Worm (Caenorhabditis elegans) whole organism, L3 larva: ENCODE results near the gene sea-1.

Experiments used
- R02D3.7 ChIP-seq: fragments of 150-350 bp; optimal IDR thresholded peaks from 2 replicates; lab custom pipeline; 2014; ENCODE audit warnings: missing biosample characterization, missing genetic modification characterization
- ZK546.5 ChIP-seq: sonication (generic microtip); optimal IDR thresholded peaks from 2 replicates; lab custom pipeline; 2017; ENCODE audit warnings: missing biosample characterization, missing genetic modification characterization
- aly-2 ChIP-seq: fragments of 150-350 bp; optimal IDR thresholded peaks from 2 replicates; lab custom pipeline; 2014; ENCODE audit warnings: missing biosample characterization, missing genetic modification characterization
- ceh-16 ChIP-seq: sonication (generic microtip); optimal IDR thresholded peaks from 2 replicates; lab custom pipeline; 2017; ENCODE audit warnings: missing biosample characterization, missing genetic modification characterization
- ceh-28 ChIP-seq: fragments of 150-350 bp; optimal IDR thresholded peaks from 2 replicates; lab custom pipeline; 2014; ENCODE audit warnings: missing biosample characterization, missing genetic modification reagents, missing genetic modification characterization
- ceh-82 ChIP-seq: fragments of 150-350 bp; optimal IDR thresholded peaks from 2 replicates; lab custom pipeline; 2014; ENCODE audit warnings: missing biosample characterization, missing genetic modification characterization
- ceh-9 ChIP-seq: sonication (generic microtip); optimal IDR thresholded peaks from 2 replicates; lab custom pipeline; 2018; ENCODE audit warnings: missing biosample characterization, missing genetic modification characterization
- daf-12 ChIP-seq: fragments of 150-350 bp; optimal IDR thresholded peaks from 2 replicates; lab custom pipeline; 2014; ENCODE audit warnings: missing biosample characterization, missing genetic modification reagents, missing genetic modification characterization
- egl-27 ChIP-seq: sonication (generic microtip); optimal IDR thresholded peaks from 4 replicates; lab custom pipeline; 2017; ENCODE audit warnings: missing biosample characterization, missing genetic modification reagents, missing genetic modification characterization
- egl-5 ChIP-seq: fragments of 150-350 bp; optimal IDR thresholded peaks from 2 replicates; lab custom pipeline; 2017; ENCODE audit warnings: missing biosample characterization, missing genetic modification reagents, missing genetic modification characterization, inconsistent platforms
- elt-1 ChIP-seq: fragments of 150-350 bp; optimal IDR thresholded peaks from 2 replicates; lab custom pipeline; 2014; ENCODE audit warnings: missing biosample characterization, missing genetic modification characterization
- elt-2 ChIP-seq: sonication (generic microtip); optimal IDR thresholded peaks from 2 replicates; lab custom pipeline; 2016; ENCODE audit warnings: missing genetic modification reagents, mild to moderate bottlenecking, missing genetic modification characterization, missing compliant biosample characterization
- elt-3 ChIP-seq, 3 experiments: fragments of 150-350 bp in 1 of 3; sonication (generic microtip) in 2 of 3; optimal IDR thresholded peaks; 2 replicates in 2 of 3; 4 replicates in 1 of 3; lab custom pipeline; 2014 to 2017; ENCODE audit warnings: missing biosample characterization in 3 of 3, missing genetic modification characterization in 3 of 3
- fkh-10 ChIP-seq: sonication (generic microtip); optimal IDR thresholded peaks from 2 replicates; lab custom pipeline; 2017; ENCODE audit warnings: missing biosample characterization, missing genetic modification reagents, missing genetic modification characterization
- fkh-2 ChIP-seq: fragments of 150-350 bp; optimal IDR thresholded peaks from 2 replicates; lab custom pipeline; 2014; ENCODE audit warnings: missing biosample characterization, missing genetic modification reagents, missing genetic modification characterization
- hmg-11 ChIP-seq: sonication (generic microtip); optimal IDR thresholded peaks from 2 replicates; lab custom pipeline; 2016; ENCODE audit warnings: missing genetic modification characterization, missing compliant biosample characterization
- jun-1 ChIP-seq: fragments of 150-350 bp; optimal IDR thresholded peaks from 2 replicates; lab custom pipeline; 2014; ENCODE audit warnings: missing biosample characterization, missing genetic modification reagents, missing genetic modification characterization
- lin-15B ChIP-seq: fragments of 150-350 bp; optimal IDR thresholded peaks from 2 replicates; lab custom pipeline; 2014; ENCODE audit warnings: missing biosample characterization, missing genetic modification characterization
- lin-39 ChIP-seq: fragments of 150-350 bp; optimal IDR thresholded peaks from 2 replicates; lab custom pipeline; 2018; ENCODE audit warnings: missing biosample characterization, missing genetic modification reagents, missing genetic modification characterization
- lsy-12 ChIP-seq: sonication (generic microtip); optimal IDR thresholded peaks from 2 replicates; lab custom pipeline; 2016; ENCODE audit warnings: mild to moderate bottlenecking, missing genetic modification characterization, missing compliant biosample characterization
- mdl-1 ChIP-seq: fragments of 150-350 bp; optimal IDR thresholded peaks from 2 replicates; lab custom pipeline; 2014; ENCODE audit warnings: missing biosample characterization, missing genetic modification characterization
- mml-1 ChIP-seq: fragments of 150-350 bp; sonication (generic microtip); optimal IDR thresholded peaks from 3 replicates; lab custom pipeline; 2014; ENCODE audit warnings: missing biosample characterization, missing genetic modification characterization
- nfya-1 ChIP-seq: sonication (generic microtip); optimal IDR thresholded peaks from 2 replicates; lab custom pipeline; 2017; ENCODE audit warnings: missing genetic modification characterization, mild to moderate bottlenecking, missing compliant biosample characterization, antibody characterized with exemption, moderate library complexity; ENCODE audit not compliant: insufficient read depth
- nhr-12 ChIP-seq: fragments of 150-350 bp; optimal IDR thresholded peaks from 2 replicates; lab custom pipeline; 2014; ENCODE audit warnings: missing biosample characterization, missing genetic modification characterization
- nhr-23 ChIP-seq: fragments of 150-350 bp; optimal IDR thresholded peaks from 2 replicates; lab custom pipeline; 2014; ENCODE audit warnings: missing biosample characterization, missing genetic modification reagents, missing genetic modification characterization
- nhr-237 ChIP-seq: fragments of 150-350 bp; optimal IDR thresholded peaks from 2 replicates; lab custom pipeline; 2014; ENCODE audit warnings: missing biosample characterization, missing genetic modification characterization
- nhr-25 ChIP-seq: sonication (generic microtip); optimal IDR thresholded peaks from 2 replicates; lab custom pipeline; 2017; ENCODE audit warnings: missing biosample characterization, missing genetic modification characterization
- nhr-43 ChIP-seq: sonication (generic microtip); optimal IDR thresholded peaks from 2 replicates; lab custom pipeline; 2016; ENCODE audit warnings: mild to moderate bottlenecking, missing genetic modification characterization, missing compliant biosample characterization; ENCODE audit not compliant: poor library complexity, severe bottlenecking
- nhr-76 ChIP-seq: fragments of 150-350 bp; sonication (generic microtip); optimal IDR thresholded peaks from 5 replicates; lab custom pipeline; 2014; ENCODE audit warnings: missing biosample characterization, missing genetic modification characterization
- nhr-77 ChIP-seq: fragments of 150-350 bp; optimal IDR thresholded peaks from 2 replicates; lab custom pipeline; 2014; ENCODE audit warnings: missing biosample characterization, missing genetic modification characterization
- pha-4 ChIP-seq: fragments of 150-350 bp; optimal IDR thresholded peaks from 2 replicates; lab custom pipeline; 2014; ENCODE audit warnings: missing biosample characterization, missing genetic modification reagents, missing genetic modification characterization
- pqm-1 ChIP-seq: fragments of 150-350 bp; optimal IDR thresholded peaks from 2 replicates; lab custom pipeline; 2017; ENCODE audit warnings: missing biosample characterization, missing genetic modification characterization, inconsistent platforms
- sea-2 ChIP-seq: fragments of 150-350 bp; sonication (generic microtip); optimal IDR thresholded peaks from 4 replicates; lab custom pipeline; 2014; ENCODE audit warnings: missing biosample characterization, missing genetic modification reagents, missing genetic modification characterization
- skn-1 ChIP-seq: fragments of 150-350 bp; optimal IDR thresholded peaks from 2 replicates; lab custom pipeline; 2014; ENCODE audit warnings: missing biosample characterization, missing genetic modification characterization
- snpc-4 ChIP-seq: fragments of 150-350 bp; optimal IDR thresholded peaks from 2 replicates; lab custom pipeline; 2014; ENCODE audit warnings: missing biosample characterization, missing genetic modification characterization
- tbx-2 ChIP-seq: sonication (generic microtip); optimal IDR thresholded peaks from 2 replicates; lab custom pipeline; 2016; ENCODE audit warnings: mild to moderate bottlenecking, missing genetic modification characterization, missing compliant biosample characterization
- unc-39 ChIP-seq: sonication (generic microtip); optimal IDR thresholded peaks from 4 replicates; lab custom pipeline; 2017; ENCODE audit warnings: missing biosample characterization, missing genetic modification characterization
- unc-62 ChIP-seq: fragments of 150-350 bp; sonication (generic microtip); optimal IDR thresholded peaks from 4 replicates; lab custom pipeline; 2014; ENCODE audit warnings: missing biosample characterization, missing genetic modification reagents, missing genetic modification characterization
- zag-1 ChIP-seq: fragments of 150-350 bp; optimal IDR thresholded peaks from 2 replicates; lab custom pipeline; 2014; ENCODE audit warnings: missing biosample characterization, missing genetic modification characterization
- ztf-11 ChIP-seq: fragments of 150-350 bp; optimal IDR thresholded peaks from 2 replicates; lab custom pipeline; 2014; ENCODE audit warnings: missing biosample characterization, missing genetic modification characterization
- ztf-4 ChIP-seq: fragments of 150-350 bp; optimal IDR thresholded peaks from 2 replicates; lab custom pipeline; 2014; ENCODE audit warnings: missing biosample characterization, missing genetic modification characterization

Gene sea-1

ce11 chrII:3690646-3691045 lies 17.3 kb upstream of the sea-1 start, which contains the start of gene srx-101:
TSS of gene srx-101 (minus strand) at chrII:3690746.
- no peak for TF ChIP-seq lsy-12 (tag; lab: Kevin White, UChicago)

ce11 chrII:3688333-3688732 lies 14.9 kb upstream of the sea-1 start, which contains the start of gene ifas-1:
TSS of gene ifas-1 (minus strand) at chrII:3688719.
- TF ChIP-seq ztf-4 (no peak), ceh-28 (no peak), ceh-16 (tag; lab: Kevin White, UChicago) (no peak), sea-2 (no peak), ztf-11 (tag; lab: Kevin White, UChicago) (no peak), egl-5 (tag; lab: Kevin White, UChicago) (no peak), ZK546.5 (no peak), unc-62 (GFP tag; lab: Kevin White, UChicago) (no peak), pha-4 (tag; lab: Kevin White, UChicago) (no peak), unc-39 (no peak), ceh-9 (tag; lab: Kevin White, UChicago) (no peak), nhr-23 (no peak), mml-1 (tag; lab: Kevin White, UChicago) (no peak), egl-27 (no peak), nhr-25 (tag; lab: Kevin White, UChicago) (no peak)

DNA sequence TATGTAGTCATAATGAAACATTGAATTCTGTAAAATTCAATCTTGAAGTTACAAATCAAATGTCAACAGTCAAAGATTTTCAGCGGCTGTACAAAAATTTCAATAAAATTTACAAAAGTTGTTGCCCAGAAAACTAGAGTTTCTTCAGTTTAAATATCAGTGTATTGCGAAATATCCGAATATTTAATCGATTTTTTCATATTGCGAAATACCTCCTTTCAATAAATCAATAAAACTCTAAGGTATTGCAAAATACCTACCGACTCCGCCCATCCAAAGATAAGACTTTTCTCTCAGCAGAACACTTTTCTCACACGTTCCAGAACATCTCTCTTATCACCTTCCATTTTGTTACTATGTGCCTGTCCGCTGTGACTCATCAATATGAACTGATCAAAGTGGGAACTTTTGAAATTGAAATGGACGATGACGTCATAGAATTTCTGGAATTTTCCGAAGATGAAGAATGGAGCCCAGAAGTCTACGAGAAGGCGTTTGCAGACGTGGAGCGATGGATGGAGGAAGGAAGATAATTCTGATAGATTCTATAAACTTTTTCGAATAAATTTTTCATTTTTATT lies 11.2 kb upstream of the sea-1 start:
- TF ChIP-seq ceh-28 (peak; percentile 83), pqm-1 (tag; lab: Kevin White, UChicago) (peak; percentile 46), elt-2 (tag; lab: Kevin White, UChicago) (peak; percentile 87), skn-1 (tag; lab: Kevin White, UChicago) (no peak), egl-27 (no peak)

DNA sequence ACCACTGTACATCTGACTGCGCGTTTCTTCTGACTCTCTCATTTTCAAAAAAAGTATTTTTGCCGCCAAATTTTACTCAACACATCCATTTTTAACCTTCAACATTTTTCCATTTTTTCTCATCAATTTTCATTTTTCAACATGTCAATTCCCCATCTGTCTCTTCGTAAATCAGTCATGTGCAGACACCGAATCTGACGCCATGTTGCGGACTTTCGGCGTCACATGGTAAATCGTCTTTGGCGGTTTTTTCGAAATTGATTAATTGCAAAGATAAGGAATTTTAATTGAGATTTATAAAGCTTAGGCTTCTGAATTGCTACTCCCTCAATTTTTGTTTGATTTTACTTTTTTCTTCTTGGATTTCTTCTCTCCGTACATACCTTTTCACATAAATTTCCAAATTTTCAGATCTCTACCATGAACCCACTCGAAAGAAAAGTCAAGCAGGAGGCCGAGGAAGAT lies 9.4 kb upstream of the sea-1 start, which contains the start of gene F19B10.1:
F19B10.1 (plus strand) TSS at position 415 of the 465 bp plus-strand sequence.
- TF ChIP-seq nhr-25 (tag; lab: Kevin White, UChicago) = peak; percentile 85
- TF ChIP-seq aly-2 (tag; lab: Kevin White, UChicago) = no peak
- TF ChIP-seq R02D3.7 (tag; lab: Kevin White, UChicago) = peak; percentile 74
- no peak for TF ChIP-seq hmg-11
- TF ChIP-seq nhr-12 (tag; lab: Kevin White, UChicago) = no peak
- no peak for TF ChIP-seq jun-1
- no peak for TF ChIP-seq elt-3 (tag; optimal IDR thresholded peaks at IDR 0.05; lab: Kevin White, UChicago)
- no peak for TF ChIP-seq nhr-76 (tag; lab: Kevin White, UChicago)
- TF ChIP-seq mdl-1 (tag; lab: Kevin White, UChicago) = no peak
- no peak for TF ChIP-seq fkh-10
- TF ChIP-seq egl-5 (tag; lab: Kevin White, UChicago) = peak; percentile 34
- peak; percentile 63 for TF ChIP-seq unc-62 (GFP tag; lab: Kevin White, UChicago)
- no peak for TF ChIP-seq unc-39
- no peak for TF ChIP-seq daf-12
- peak; percentile 65 for TF ChIP-seq nhr-23
- TF ChIP-seq zag-1 (tag; lab: Kevin White, UChicago) = no peak
- no peak for TF ChIP-seq lsy-12 (tag; lab: Kevin White, UChicago)
- TF ChIP-seq pha-4 (tag; lab: Kevin White, UChicago) = peak; percentile 81
- TF ChIP-seq ztf-4 = no peak
- peak; percentile 70 for TF ChIP-seq elt-2 (tag; lab: Kevin White, UChicago)
- no peak for TF ChIP-seq nhr-237
- no peak for TF ChIP-seq ceh-16 (tag; lab: Kevin White, UChicago)
- TF ChIP-seq nhr-43 = peak; percentile 50
- TF ChIP-seq lin-15B (tag; lab: Kevin White, UChicago) = peak; percentile 65
- peak; percentile 44 for TF ChIP-seq elt-1 (tag; lab: Kevin White, UChicago)
- no peak for TF ChIP-seq ZK546.5
- no peak for TF ChIP-seq skn-1 (tag; lab: Kevin White, UChicago)
- TF ChIP-seq nhr-77 (tag; lab: Kevin White, UChicago) = no peak
- TF ChIP-seq fkh-2 (tag; lab: Kevin White, UChicago) = no peak
- TF ChIP-seq ceh-28 = no peak
- peak; percentile 81 for TF ChIP-seq nfya-1 (tag; lab: Kevin White, UChicago)
- peak; percentile 45 for TF ChIP-seq lin-39 (tag; lab: Kevin White, UChicago)
- TF ChIP-seq tbx-2 (tag; lab: Kevin White, UChicago) = no peak
- TF ChIP-seq ceh-82 (tag; lab: Kevin White, UChicago) = no peak
- TF ChIP-seq snpc-4 (tag; lab: Kevin White, UChicago) = peak; percentile 62
